Worm (Caenorhabditis elegans) whole organism, midembryonic: ENCODE data around the gene mrp-6.

Source experiments
- cog-1 ChIP-seq: sonication (generic microtip); optimal IDR thresholded peaks from 2 replicates; lab custom pipeline; 2016; ENCODE audit warnings: missing genetic modification characterization, missing compliant biosample characterization
- flt-1 ChIP-seq: fragments of 200-800 bp; sonication (Bioruptor generic); IDR thresholded peaks from 2 replicates; pipeline ENCODE4 v1.3.6; 2022; ENCODE audit warnings: missing genetic modification characterization, missing compliant biosample characterization

DNA sequence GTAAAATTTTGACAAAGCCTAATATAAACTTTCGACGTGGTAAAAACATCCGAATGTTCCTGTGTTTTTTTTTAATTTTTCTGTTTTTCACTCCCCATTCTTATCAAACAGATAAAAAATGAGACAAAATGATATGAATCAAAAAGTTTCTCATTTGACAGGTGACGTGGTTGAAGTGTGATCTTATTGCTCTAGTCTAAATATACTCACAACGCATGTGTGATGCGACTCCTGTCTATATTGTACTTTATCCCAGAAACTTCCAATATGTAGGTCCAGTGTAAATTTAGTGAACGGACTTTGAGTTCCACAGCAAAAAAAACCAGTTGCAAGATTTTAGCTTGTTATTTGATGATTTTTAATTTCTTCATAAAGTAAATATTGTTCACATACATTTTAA is 55.2 kb downstream of the mrp-6 start:
- no peak for TF ChIP-seq flt-1
- TF ChIP-seq cog-1 (tag; lab: Kevin White, UChicago): no peak
